Fruit fly (Drosophila melanogaster) whole organism, embryonic: ENCODE measurements around the gene CG14642.

Experiments used
- Abd-B ChIP-seq: fragments of 200-800 bp; sonication (Bioruptor generic); optimal IDR thresholded peaks from 2 replicates; lab custom pipeline; 2018; ENCODE audit warnings: missing biosample characterization, mild to moderate bottlenecking, missing genetic modification characterization, moderate library complexity
- CG1024 ChIP-seq: fragments of 200-800 bp; sonication (Bioruptor generic); IDR thresholded peaks from 2 replicates; pipeline ENCODE4 v1.3.6; 2022; ENCODE audit warnings: missing biosample characterization, missing genetic modification characterization
- CG10462 ChIP-seq: fragments of 200-800 bp; sonication (Bioruptor generic); optimal IDR thresholded peaks from 2 replicates; lab custom pipeline; 2016; ENCODE audit warnings: missing biosample characterization, missing genetic modification characterization
- CG11456 ChIP-seq: fragments of 200-800 bp; sonication (Bioruptor generic); IDR thresholded peaks from 3 replicates; pipeline ENCODE4 v1.3.6; 2022; ENCODE audit warnings: missing biosample characterization, missing genetic modification characterization
- CG12391 ChIP-seq: fragments of 200-800 bp; sonication (Bioruptor generic); optimal IDR thresholded peaks from 3 replicates; lab custom pipeline; 2018; ENCODE audit warnings: missing biosample characterization, mild to moderate bottlenecking, missing genetic modification characterization, moderate library complexity
- CG12769 ChIP-seq: fragments of 200-800 bp; sonication (Bioruptor generic); optimal IDR thresholded peaks from 2 replicates; lab custom pipeline; 2019; ENCODE audit warnings: missing biosample characterization, mild to moderate bottlenecking, missing genetic modification characterization, moderate library complexity
- CG14014 ChIP-seq: fragments of 200-800 bp; sonication (Bioruptor generic); IDR thresholded peaks from 2 replicates; pipeline ENCODE4 v1.3.6; 2022; ENCODE audit warnings: missing biosample characterization, missing genetic modification characterization
- CG15269 ChIP-seq: fragments of 200-800 bp; sonication (Bioruptor generic); optimal IDR thresholded peaks from 2 replicates; lab custom pipeline; 2018; ENCODE audit warnings: missing biosample characterization, mild to moderate bottlenecking, missing genetic modification characterization, moderate library complexity
- CG15696 ChIP-seq: fragments of 200-800 bp; sonication (Bioruptor generic); optimal IDR thresholded peaks from 2 replicates; lab custom pipeline; 2019; ENCODE audit warnings: missing biosample characterization, mild to moderate bottlenecking, missing genetic modification characterization, moderate library complexity
- CG16779 ChIP-seq: fragments of 200-800 bp; sonication (Bioruptor generic); IDR thresholded peaks from 2 replicates; pipeline ENCODE4 v1.3.6; 2022; ENCODE audit warnings: missing biosample characterization, missing genetic modification characterization
- CG17186 ChIP-seq: fragments of 200-800 bp; sonication (Bioruptor generic); optimal IDR thresholded peaks from 3 replicates; lab custom pipeline; 2017; ENCODE audit warnings: missing biosample characterization, missing genetic modification reagents, missing genetic modification characterization
- CG2889 ChIP-seq: fragments of 200-800 bp; sonication (Bioruptor generic); IDR thresholded peaks from 3 replicates; pipeline ENCODE4 v1.3.6; 2022; ENCODE audit warnings: missing biosample characterization, missing genetic modification characterization
- CG31224 ChIP-seq: fragments of 200-800 bp; sonication (Bioruptor generic); IDR thresholded peaks from 2 replicates; pipeline ENCODE4 v1.3.6; 2022; ENCODE audit warnings: missing biosample characterization, missing genetic modification characterization
- CG3407 ChIP-seq: fragments of 200-800 bp; sonication (Bioruptor generic); optimal IDR thresholded peaks from 2 replicates; lab custom pipeline; 2018; ENCODE audit warnings: missing biosample characterization, mild to moderate bottlenecking, missing genetic modification characterization
- CG34376 ChIP-seq: fragments of 200-800 bp; sonication (Bioruptor generic); optimal IDR thresholded peaks from 2 replicates; lab custom pipeline; 2018; ENCODE audit warnings: missing biosample characterization, mild to moderate bottlenecking, missing genetic modification characterization
- CG34422 ChIP-seq: fragments of 200-800 bp; sonication (Bioruptor generic); IDR thresholded peaks from 3 replicates; pipeline ENCODE4 v1.3.6; 2022; ENCODE audit warnings: missing biosample characterization, missing genetic modification characterization
- CG6791 ChIP-seq: fragments of 200-800 bp; sonication (Bioruptor generic); IDR thresholded peaks from 3 replicates; pipeline ENCODE4 v1.3.6; 2022; ENCODE audit warnings: missing biosample characterization, missing genetic modification characterization; ENCODE audit not compliant: partially characterized antibody
- CG7786 ChIP-seq: fragments of 200-800 bp; sonication (Bioruptor generic); optimal IDR thresholded peaks from 2 replicates; lab custom pipeline; 2016; ENCODE audit warnings: missing biosample characterization, missing genetic modification characterization
- CG9797 ChIP-seq: fragments of 200-800 bp; sonication (Bioruptor generic); optimal IDR thresholded peaks from 3 replicates; lab custom pipeline; 2018; ENCODE audit warnings: missing biosample characterization, mild to moderate bottlenecking, missing genetic modification characterization
- D19A ChIP-seq: fragments of 200-800 bp; optimal IDR thresholded peaks from 3 replicates; lab custom pipeline; 2019; ENCODE audit warnings: missing biosample characterization, mild to moderate bottlenecking, missing genetic modification characterization, moderate library complexity
- GATAe ChIP-seq: fragments of 200-800 bp; sonication (Bioruptor generic); conservative IDR thresholded peaks from 2 replicates; pipeline ENCODE4 v1.3.6; 2022; ENCODE audit warnings: missing biosample characterization, missing genetic modification characterization
- HHEX ChIP-seq: fragments of 200-800 bp; sonication (Bioruptor generic); optimal IDR thresholded peaks from 3 replicates; lab custom pipeline; 2017; ENCODE audit warnings: missing biosample characterization, mild to moderate bottlenecking, missing genetic modification characterization, missing genetic modification reagents
- Hr78 ChIP-seq, 2 experiments: fragments of 200-800 bp in 1 of 2; fragments of >200 bp in 1 of 2; sonication (Bioruptor generic) in 1 of 2; optimal IDR thresholded peaks; 2 replicates each; lab custom pipeline; 2017 to 2019; ENCODE audit warnings: missing biosample characterization in 2 of 2, missing genetic modification characterization in 2 of 2, mild to moderate bottlenecking in 1 of 2, moderate library complexity in 1 of 2
- Max ChIP-seq: fragments of 200-800 bp; sonication (Bioruptor generic); optimal IDR thresholded peaks from 2 replicates; lab custom pipeline; 2016; ENCODE audit warnings: missing biosample characterization, mild to moderate bottlenecking, missing genetic modification characterization
- Mrtf ChIP-seq: fragments of 200-800 bp; sonication (Bioruptor generic); IDR thresholded peaks from 3 replicates; pipeline ENCODE4 v1.3.6; 2022; ENCODE audit warnings: missing biosample characterization, missing genetic modification characterization
- Nf-YB ChIP-seq: fragments of 200-800 bp; sonication (Bioruptor generic); optimal IDR thresholded peaks from 3 replicates; lab custom pipeline; 2019; ENCODE audit warnings: missing biosample characterization, mild to moderate bottlenecking, missing genetic modification characterization, moderate library complexity
- Ssrp ChIP-seq: fragments of 200-800 bp; sonication (Bioruptor generic); optimal IDR thresholded peaks from 2 replicates; lab custom pipeline; 2018; ENCODE audit warnings: missing biosample characterization, mild to moderate bottlenecking, missing genetic modification characterization, moderate library complexity
- Usf ChIP-seq: fragments of 200-800 bp; sonication (Bioruptor generic); optimal IDR thresholded peaks from 2 replicates; lab custom pipeline; 2017; ENCODE audit warnings: missing genotype, missing biosample characterization, missing genetic modification characterization
- br ChIP-seq: fragments of >200 bp; optimal IDR thresholded peaks from 2 replicates; lab custom pipeline; 2017
- chinmo ChIP-seq: fragments of 200-800 bp; sonication (Bioruptor generic); IDR thresholded peaks from 4 replicates; pipeline ENCODE4 v1.3.6; 2022; ENCODE audit warnings: missing biosample characterization, missing genetic modification characterization; ENCODE audit not compliant: partially characterized antibody
- ci ChIP-seq: fragments of 200-800 bp; sonication (Bioruptor generic); IDR thresholded peaks from 3 replicates; pipeline ENCODE4 v1.3.6; 2022; ENCODE audit warnings: missing biosample characterization, missing genetic modification characterization
- croc ChIP-seq: fragments of 200-800 bp; sonication (Bioruptor generic); conservative IDR thresholded peaks from 3 replicates; pipeline ENCODE4 v1.3.6; 2022; ENCODE audit warnings: missing biosample characterization, missing genetic modification characterization
- ems ChIP-seq: fragments of 200-800 bp; sonication (Bioruptor generic); optimal IDR thresholded peaks from 3 replicates; lab custom pipeline; 2016; ENCODE audit warnings: missing biosample characterization, missing genetic modification characterization
- fd102C ChIP-seq: fragments of 200-800 bp; sonication (Bioruptor generic); optimal IDR thresholded peaks from 2 replicates; lab custom pipeline; 2018; ENCODE audit warnings: missing biosample characterization, mild to moderate bottlenecking, missing genetic modification characterization, moderate library complexity
- fd64A ChIP-seq: fragments of 200-800 bp; sonication (Bioruptor generic); optimal IDR thresholded peaks from 3 replicates; lab custom pipeline; 2018; ENCODE audit warnings: missing biosample characterization, mild to moderate bottlenecking, missing genetic modification characterization
- fu2 ChIP-seq: fragments of 200-800 bp; sonication (Bioruptor generic); optimal IDR thresholded peaks from 2 replicates; lab custom pipeline; 2016; ENCODE audit warnings: missing biosample characterization, missing genetic modification characterization
- hbn ChIP-seq: fragments of 200-800 bp; sonication (Bioruptor generic); IDR thresholded peaks from 2 replicates; pipeline ENCODE4 v1.3.6; 2022; ENCODE audit warnings: missing biosample characterization, missing genetic modification characterization; ENCODE audit not compliant: partially characterized antibody
- kni ChIP-seq: fragments of 200-800 bp; sonication (Bioruptor generic); optimal IDR thresholded peaks from 3 replicates; lab custom pipeline; 2017; ENCODE audit warnings: mild to moderate bottlenecking, missing biosample characterization, missing genetic modification reagents, missing genetic modification characterization
- nom ChIP-seq: fragments of 200-800 bp; sonication (Bioruptor generic); optimal IDR thresholded peaks from 2 replicates; lab custom pipeline; 2017; ENCODE audit warnings: missing biosample characterization, missing genetic modification characterization, mild to moderate bottlenecking, moderate library complexity, missing genetic modification reagents
- odd ChIP-seq: fragments of 200-800 bp; sonication (Bioruptor generic); optimal IDR thresholded peaks from 2 replicates; lab custom pipeline; 2017; ENCODE audit warnings: missing biosample characterization, mild to moderate bottlenecking, missing genetic modification characterization
- onecut ChIP-seq: fragments of 200-800 bp; sonication (Bioruptor generic); IDR thresholded peaks from 2 replicates; pipeline ENCODE4 v1.3.6; 2022; ENCODE audit warnings: missing biosample characterization, missing genetic modification characterization
- pan ChIP-seq, 4 experiments: fragments of >200 bp in 3 of 4; fragments of 200-800 bp in 1 of 4; sonication (Bioruptor generic) in 1 of 4; optimal IDR thresholded peaks in 3 of 4; IDR thresholded peaks in 1 of 4; 2 replicates each; pipeline versions ENCODE4 v1.3.6 to Lab custom; 2017 to 2022; ENCODE audit warnings: missing biosample characterization in 2 of 4, missing genetic modification characterization in 2 of 4, mixed read lengths in 1 of 4
- pb ChIP-seq: fragments of 200-800 bp; sonication (Bioruptor generic); optimal IDR thresholded peaks from 3 replicates; lab custom pipeline; 2016; ENCODE audit warnings: missing biosample characterization, missing genetic modification characterization
- repo ChIP-seq: fragments of 200-800 bp; sonication (Bioruptor generic); optimal IDR thresholded peaks from 2 replicates; lab custom pipeline; 2016; ENCODE audit warnings: missing biosample characterization, missing genetic modification characterization
- sisA ChIP-seq: fragments of 200-800 bp; sonication (Bioruptor generic); IDR thresholded peaks from 2 replicates; pipeline ENCODE4 v1.3.6; 2022; ENCODE audit warnings: missing biosample characterization, missing genetic modification characterization
- toy ChIP-seq: fragments of 200-800 bp; sonication (Bioruptor generic); IDR thresholded peaks from 2 replicates; pipeline ENCODE4 v1.3.6; 2022; ENCODE audit warnings: missing biosample characterization, missing genetic modification characterization
- wek ChIP-seq: fragments of 200-800 bp; sonication (Bioruptor generic); optimal IDR thresholded peaks from 3 replicates; lab custom pipeline; 2018; ENCODE audit warnings: missing biosample characterization, mild to moderate bottlenecking, missing genetic modification characterization, moderate library complexity
- zf30C ChIP-seq: fragments of 200-800 bp; sonication (Bioruptor generic); optimal IDR thresholded peaks from 3 replicates; lab custom pipeline; 2018; ENCODE audit warnings: missing biosample characterization, mild to moderate bottlenecking, missing genetic modification characterization

The CG14642 gene

dm6 chr3R:4215264-4215993 is 27.1 kb downstream of the CG14642 start, which contains the start of gene CG14636 (continued):
- TF ChIP-seq toy (GFP tag; lab: Robert Waterston, UW): 0 out of 2 replicates have a peak, but pooled peaks have one; percentile 15
- TF ChIP-seq chinmo (GFP tag; lab: Robert Waterston, UW): peak; percentile 90
- peak; percentile 71 for TF ChIP-seq CG12769 (tag; lab: Kevin White, UChicago)
- TF ChIP-seq Mrtf (GFP tag; lab: Robert Waterston, UW): peak; percentile 62; the same call in 1 of the 3 replicates
- TF ChIP-seq pan (optimal IDR thresholded peaks at IDR 0.05; lab: Kevin White, UChicago): no peak
- TF ChIP-seq pan (GFP tag; optimal IDR thresholded peaks at IDR 0.05 in 1 of 2, IDR thresholded peaks at IDR 0.05 in 1 of 2): peak in 1 of 2 experiments; percentile 86
- peak; percentile 83 for TF ChIP-seq CG15269 (tag; lab: Kevin White, UChicago)
- TF ChIP-seq CG7786 (GFP tag; lab: Kevin White, UChicago): peak; percentile 66
- peak; percentile 58 for TF ChIP-seq repo (GFP tag; lab: Kevin White, UChicago)
- TF ChIP-seq fd102C: no peak
- TF ChIP-seq CG11456: peak; percentile 72; the same call in 2 of the 3 replicates
- TF ChIP-seq CG9797 (GFP tag; lab: Kevin White, UChicago): no peak
- no peak for TF ChIP-seq CG17186
- peak; percentile 2 for TF ChIP-seq CG3407
- no peak for TF ChIP-seq kni (GFP tag; lab: Kevin White, UChicago)
- 0 out of 2 replicates have a peak, but pooled peaks have one; percentile 57 for TF ChIP-seq CG16779 (GFP tag; lab: Robert Waterston, UW)
- TF ChIP-seq GATAe (GFP tag; lab: Robert Waterston, UW): peak; percentile 48; the same call in 1 of the 2 replicates
- no peak for TF ChIP-seq CG1024 (GFP tag; lab: Robert Waterston, UW)
- peak; percentile 80 for TF ChIP-seq CG34422 (GFP tag; lab: Robert Waterston, UW)
- TF ChIP-seq fu2 (GFP tag; lab: Kevin White, UChicago): peak; percentile 61
- TF ChIP-seq CG6791 (GFP tag; lab: Robert Waterston, UW): no peak
- TF ChIP-seq wek (GFP tag; lab: Kevin White, UChicago): peak; percentile 46
- peak; percentile 78 for TF ChIP-seq CG14014 (GFP tag; lab: Robert Waterston, UW)
- TF ChIP-seq CG2889 (GFP tag; lab: Robert Waterston, UW): no peak
- TF ChIP-seq odd (GFP tag; lab: Kevin White, UChicago): peak; percentile 66
- TF ChIP-seq onecut: peak; percentile 56
- peak; percentile 34 for TF ChIP-seq nom
- TF ChIP-seq fd64A (GFP tag; lab: Kevin White, UChicago): no peak
- no peak for TF ChIP-seq br (lab: Kevin White, UChicago)
- TF ChIP-seq pb (GFP tag; lab: Kevin White, UChicago): peak; percentile 69
- peak; percentile 28 for TF ChIP-seq Usf
- TF ChIP-seq CG10462 (GFP tag; lab: Kevin White, UChicago): no peak
- TF ChIP-seq croc (GFP tag; lab: Robert Waterston, UW): no peak
- TF ChIP-seq CG31224: peak; percentile 69; the same call in 1 of the 2 replicates
- no peak for TF ChIP-seq Hr78 (GFP tag; optimal IDR thresholded peaks at IDR 0.05; lab: Kevin White, UChicago)
- peak; percentile 47 for TF ChIP-seq CG12391
- TF ChIP-seq ci (GFP tag; lab: Robert Waterston, UW): peak; percentile 50; the same call in 1 of the 3 replicates
- TF ChIP-seq HHEX (GFP tag; lab: Kevin White, UChicago): peak; percentile 69
- peak; percentile 61 for TF ChIP-seq CG34376
- peak; percentile 57 for TF ChIP-seq Abd-B (GFP tag; lab: Kevin White, UChicago)
- peak; percentile 22 for TF ChIP-seq Ssrp (tag; lab: Kevin White, UChicago)
- peak; percentile 56 for TF ChIP-seq Max (GFP tag; lab: Kevin White, UChicago)
- TF ChIP-seq CG15696 (tag; lab: Kevin White, UChicago): peak; percentile 9
- peak; percentile 74 for TF ChIP-seq sisA (GFP tag; lab: Robert Waterston, UW)
- no peak for TF ChIP-seq hbn (GFP tag; lab: Robert Waterston, UW)
- peak; percentile 49 for TF ChIP-seq ems (GFP tag; lab: Kevin White, UChicago)
- TF ChIP-seq D19A (tag; lab: Kevin White, UChicago): peak; percentile 33
- no peak for TF ChIP-seq zf30C (GFP tag; lab: Kevin White, UChicago)
- no peak for TF ChIP-seq Nf-YB (GFP tag; lab: Kevin White, UChicago)
